Fruit fly (Drosophila melanogaster) whole organism, embryonic: ENCODE measurements around the gene Agxt.
A peak's percentile ranks its signal among the peaks of the same experiment; 100 is the strongest.

ENCODE experiments used
- Abd-B ChIP-seq: fragments of 200-800 bp; sonication (Bioruptor generic); optimal IDR thresholded peaks from 2 replicates; lab custom pipeline; 2018; ENCODE audit warnings: missing biosample characterization, mild to moderate bottlenecking, missing genetic modification characterization, moderate library complexity
- CG10431 ChIP-seq: fragments of 200-800 bp; sonication (Bioruptor generic); optimal IDR thresholded peaks from 3 replicates; lab custom pipeline; 2018; ENCODE audit warnings: missing biosample characterization, mild to moderate bottlenecking, missing genetic modification characterization
- CG10979 ChIP-seq: fragments of 200-800 bp; sonication (Bioruptor generic); optimal IDR thresholded peaks from 2 replicates; lab custom pipeline; 2018; ENCODE audit warnings: missing biosample characterization, mild to moderate bottlenecking, missing genetic modification characterization, moderate library complexity
- CG11456 ChIP-seq: fragments of 200-800 bp; sonication (Bioruptor generic); IDR thresholded peaks from 3 replicates; pipeline ENCODE4 v1.3.6; 2022; ENCODE audit warnings: missing biosample characterization, missing genetic modification characterization
- CG11504 ChIP-seq: fragments of 200-800 bp; sonication (Bioruptor generic); optimal IDR thresholded peaks from 3 replicates; lab custom pipeline; 2019; ENCODE audit warnings: missing biosample characterization, mild to moderate bottlenecking, missing genetic modification characterization, moderate library complexity
- CG12155 ChIP-seq: fragments of 200-800 bp; sonication (Bioruptor generic); optimal IDR thresholded peaks from 3 replicates; lab custom pipeline; 2016; ENCODE audit warnings: missing biosample characterization, missing genetic modification characterization
- CG13894 ChIP-seq: fragments of 200-800 bp; sonication (Bioruptor generic); optimal IDR thresholded peaks from 3 replicates; lab custom pipeline; 2018; ENCODE audit warnings: missing biosample characterization, mild to moderate bottlenecking, missing genetic modification characterization, moderate library complexity
- CG14965 ChIP-seq: fragments of 200-800 bp; sonication (Bioruptor generic); optimal IDR thresholded peaks from 2 replicates; lab custom pipeline; 2016; ENCODE audit warnings: missing biosample characterization, missing genetic modification characterization, borderline replicate concordance
- CG17829 ChIP-seq: fragments of 200-800 bp; optimal IDR thresholded peaks from 2 replicates; lab custom pipeline; 2019; ENCODE audit warnings: missing biosample characterization, mild to moderate bottlenecking, missing genetic modification characterization, moderate library complexity
- CG30020 ChIP-seq: fragments of 200-800 bp; optimal IDR thresholded peaks from 2 replicates; lab custom pipeline; 2019; ENCODE audit warnings: missing biosample characterization, mild to moderate bottlenecking, missing genetic modification characterization, moderate library complexity
- CG3163 ChIP-seq: fragments of 200-800 bp; sonication (Bioruptor generic); optimal IDR thresholded peaks from 3 replicates; lab custom pipeline; 2016; ENCODE audit warnings: missing biosample characterization, missing genetic modification characterization
- CG3407 ChIP-seq: fragments of 200-800 bp; sonication (Bioruptor generic); optimal IDR thresholded peaks from 2 replicates; lab custom pipeline; 2018; ENCODE audit warnings: missing biosample characterization, mild to moderate bottlenecking, missing genetic modification characterization
- CG4328 ChIP-seq: fragments of 200-800 bp; sonication (Bioruptor generic); optimal IDR thresholded peaks from 3 replicates; lab custom pipeline; 2017; ENCODE audit warnings: missing biosample characterization, missing genetic modification reagents, missing genetic modification characterization
- CG6175 ChIP-seq: fragments of 200-800 bp; sonication (Bioruptor generic); IDR thresholded peaks from 3 replicates; pipeline ENCODE4 v1.3.6; 2022; ENCODE audit warnings: missing biosample characterization, missing genetic modification characterization
- CG8388 ChIP-seq: fragments of 200-800 bp; sonication (Bioruptor generic); optimal IDR thresholded peaks from 2 replicates; lab custom pipeline; 2019; ENCODE audit warnings: missing biosample characterization, mild to moderate bottlenecking, missing genetic modification characterization, moderate library complexity
- CoRest ChIP-seq: fragments of 200-800 bp; sonication (Bioruptor generic); optimal IDR thresholded peaks from 3 replicates; lab custom pipeline; 2018; ENCODE audit warnings: missing biosample characterization, mild to moderate bottlenecking, missing genetic modification characterization, moderate library complexity
- Drgx ChIP-seq: fragments of 200-800 bp; sonication (Bioruptor generic); IDR thresholded peaks from 2 replicates; pipeline ENCODE4 v1.3.6; 2022; ENCODE audit warnings: missing biosample characterization, missing genetic modification characterization
- E2f2 ChIP-seq: fragments of 200-800 bp; sonication (Bioruptor generic); IDR thresholded peaks from 2 replicates; pipeline ENCODE4 v1.3.6; 2022; ENCODE audit warnings: missing biosample characterization, missing genetic modification characterization
- Fer1 ChIP-seq: fragments of 200-800 bp; sonication (Bioruptor generic); optimal IDR thresholded peaks from 2 replicates; lab custom pipeline; 2017; ENCODE audit warnings: missing biosample characterization, mild to moderate bottlenecking, missing genetic modification characterization
- Fer2 ChIP-seq: fragments of 200-800 bp; sonication (Bioruptor generic); optimal IDR thresholded peaks from 2 replicates; lab custom pipeline; 2018; ENCODE audit warnings: missing biosample characterization, mild to moderate bottlenecking, missing genetic modification characterization, moderate library complexity
- Fer3 ChIP-seq: fragments of 200-800 bp; sonication (Bioruptor generic); optimal IDR thresholded peaks from 2 replicates; lab custom pipeline; 2018; ENCODE audit warnings: missing biosample characterization, mild to moderate bottlenecking, missing genetic modification characterization, moderate library complexity
- Hmx ChIP-seq: fragments of 200-800 bp; sonication (Bioruptor generic); optimal IDR thresholded peaks from 2 replicates; lab custom pipeline; 2016; ENCODE audit warnings: missing biosample characterization, missing genetic modification characterization
- Max ChIP-seq: fragments of 200-800 bp; sonication (Bioruptor generic); optimal IDR thresholded peaks from 2 replicates; lab custom pipeline; 2016; ENCODE audit warnings: missing biosample characterization, mild to moderate bottlenecking, missing genetic modification characterization
- Mrtf ChIP-seq: fragments of 200-800 bp; sonication (Bioruptor generic); IDR thresholded peaks from 3 replicates; pipeline ENCODE4 v1.3.6; 2022; ENCODE audit warnings: missing biosample characterization, missing genetic modification characterization
- Six4 ChIP-seq: fragments of 200-800 bp; sonication (Bioruptor generic); optimal IDR thresholded peaks from 2 replicates; lab custom pipeline; 2016; ENCODE audit warnings: missing biosample characterization, missing genetic modification characterization
- Stat92E ChIP-seq, 3 experiments: fragments of >200 bp in 2 of 3; fragments of 200-800 bp in 1 of 3; sonication (Bioruptor generic) in 1 of 3; optimal IDR thresholded peaks; 2 replicates each; lab custom pipeline; 2017 to 2019; ENCODE audit warnings: missing biosample characterization in 3 of 3, missing genetic modification characterization in 3 of 3, mild to moderate bottlenecking in 1 of 3, moderate library complexity in 1 of 3
- Trl ChIP-seq, 3 experiments: fragments of >200 bp in 2 of 3; fragments of 200-800 bp in 1 of 3; sonication (Bioruptor generic) in 1 of 3; optimal IDR thresholded peaks; 2 replicates in 1 of 3; 3 replicates in 2 of 3; lab custom pipeline; 2016 to 2017; ENCODE audit warnings: missing biosample characterization in 1 of 3, missing genetic modification characterization in 1 of 3
- aop ChIP-seq: fragments of 200-800 bp; sonication (Bioruptor generic); IDR thresholded peaks from 2 replicates; pipeline ENCODE4 v1.3.6; 2022; ENCODE audit warnings: missing biosample characterization, missing genetic modification characterization
- ato ChIP-seq: fragments of 200-800 bp; sonication (Bioruptor generic); IDR thresholded peaks from 2 replicates; pipeline ENCODE4 v1.3.6; 2022; ENCODE audit warnings: missing biosample characterization, missing genetic modification characterization; ENCODE audit not compliant: partially characterized antibody
- crc ChIP-seq: fragments of 200-800 bp; sonication (Bioruptor generic); optimal IDR thresholded peaks from 2 replicates; lab custom pipeline; 2016; ENCODE audit warnings: missing biosample characterization, missing genetic modification characterization
- crol ChIP-seq: fragments of 200-800 bp; sonication (Bioruptor generic); IDR thresholded peaks from 2 replicates; pipeline ENCODE4 v1.3.6; 2022; ENCODE audit warnings: missing biosample characterization, missing genetic modification characterization
- dm ChIP-seq: fragments of 200-800 bp; sonication (Bioruptor generic); optimal IDR thresholded peaks from 3 replicates; lab custom pipeline; 2016; ENCODE audit warnings: missing biosample characterization, missing genetic modification characterization
- ewg ChIP-seq: fragments of 200-800 bp; sonication (Bioruptor generic); optimal IDR thresholded peaks from 3 replicates; lab custom pipeline; 2017; ENCODE audit warnings: mild to moderate bottlenecking, missing biosample characterization, missing genetic modification reagents, missing genetic modification characterization
- grau ChIP-seq: fragments of 200-800 bp; optimal IDR thresholded peaks from 3 replicates; lab custom pipeline; 2019; ENCODE audit warnings: missing biosample characterization, mild to moderate bottlenecking, missing genetic modification characterization, moderate library complexity
- gsb ChIP-seq: fragments of 200-800 bp; sonication (Bioruptor generic); IDR thresholded peaks from 2 replicates; pipeline ENCODE4 v1.3.6; 2022; ENCODE audit warnings: missing biosample characterization, missing genetic modification characterization
- h ChIP-seq: fragments of >200 bp; optimal IDR thresholded peaks from 2 replicates; lab custom pipeline; 2017
- ind ChIP-seq: fragments of 200-800 bp; sonication (Bioruptor generic); optimal IDR thresholded peaks from 3 replicates; lab custom pipeline; 2016; ENCODE audit warnings: missing biosample characterization, missing genetic modification characterization
- insv ChIP-seq, 2 experiments: fragments of 200-800 bp; sonication (Bioruptor generic); optimal IDR thresholded peaks; 3 replicates each; lab custom pipeline; 2016 to 2018; ENCODE audit warnings: missing biosample characterization in 2 of 2, missing genetic modification characterization in 2 of 2
- jumu ChIP-seq: fragments of 200-800 bp; sonication (Bioruptor generic); optimal IDR thresholded peaks from 3 replicates; lab custom pipeline; 2016; ENCODE audit warnings: missing biosample characterization, missing genetic modification characterization
- ken ChIP-seq: fragments of 200-800 bp; sonication (Bioruptor generic); IDR thresholded peaks from 3 replicates; pipeline ENCODE4 v1.3.6; 2022; ENCODE audit warnings: missing biosample characterization, missing genetic modification characterization
- klu ChIP-seq: fragments of 200-800 bp; sonication (Bioruptor generic); IDR thresholded peaks from 2 replicates; pipeline ENCODE4 v1.3.6; 2022; ENCODE audit warnings: missing biosample characterization, missing genetic modification characterization
- lmd ChIP-seq: fragments of 200-800 bp; sonication (Bioruptor generic); IDR thresholded peaks from 2 replicates; pipeline ENCODE4 v1.3.6; 2022; ENCODE audit warnings: missing biosample characterization, missing genetic modification characterization
- nerfin-2 ChIP-seq: fragments of 200-800 bp; sonication (Bioruptor generic); IDR thresholded peaks from 2 replicates; pipeline ENCODE4 v1.3.6; 2022; ENCODE audit warnings: missing biosample characterization, missing genetic modification characterization; ENCODE audit not compliant: partially characterized antibody
- pfk ChIP-seq: fragments of 200-800 bp; sonication (Bioruptor generic); optimal IDR thresholded peaks from 2 replicates; lab custom pipeline; 2018; ENCODE audit warnings: missing biosample characterization, mild to moderate bottlenecking, missing genetic modification characterization, moderate library complexity
- pzg ChIP-seq: fragments of 200-800 bp; sonication (Bioruptor generic); optimal IDR thresholded peaks from 3 replicates; lab custom pipeline; 2018; ENCODE audit warnings: missing biosample characterization, mild to moderate bottlenecking, missing genetic modification characterization, moderate library complexity
- rib ChIP-seq: fragments of 200-800 bp; sonication (Bioruptor generic); IDR thresholded peaks from 2 replicates; pipeline ENCODE4 v1.3.6; 2022; ENCODE audit warnings: missing biosample characterization, missing genetic modification characterization
- seq ChIP-seq: fragments of 200-800 bp; sonication (Bioruptor generic); IDR thresholded peaks from 2 replicates; pipeline ENCODE4 v1.3.6; 2022; ENCODE audit warnings: missing biosample characterization, missing genetic modification characterization
- sisA ChIP-seq: fragments of 200-800 bp; sonication (Bioruptor generic); IDR thresholded peaks from 2 replicates; pipeline ENCODE4 v1.3.6; 2022; ENCODE audit warnings: missing biosample characterization, missing genetic modification characterization
- slbo ChIP-seq: fragments of 200-800 bp; sonication (Bioruptor generic); IDR thresholded peaks from 2 replicates; pipeline ENCODE4 v1.3.6; 2022; ENCODE audit warnings: missing biosample characterization, missing genetic modification characterization
- vnd ChIP-seq: fragments of 200-800 bp; sonication (Bioruptor generic); IDR thresholded peaks from 3 replicates; pipeline ENCODE4 v1.3.6; 2022; ENCODE audit warnings: missing biosample characterization, missing genetic modification characterization; ENCODE audit not compliant: partially characterized antibody
- wdn ChIP-seq: fragments of 200-800 bp; sonication (Bioruptor generic); IDR thresholded peaks from 2 replicates; pipeline ENCODE4 v1.3.6; 2022; ENCODE audit warnings: missing biosample characterization, missing genetic modification characterization

Gene Agxt

DNA sequence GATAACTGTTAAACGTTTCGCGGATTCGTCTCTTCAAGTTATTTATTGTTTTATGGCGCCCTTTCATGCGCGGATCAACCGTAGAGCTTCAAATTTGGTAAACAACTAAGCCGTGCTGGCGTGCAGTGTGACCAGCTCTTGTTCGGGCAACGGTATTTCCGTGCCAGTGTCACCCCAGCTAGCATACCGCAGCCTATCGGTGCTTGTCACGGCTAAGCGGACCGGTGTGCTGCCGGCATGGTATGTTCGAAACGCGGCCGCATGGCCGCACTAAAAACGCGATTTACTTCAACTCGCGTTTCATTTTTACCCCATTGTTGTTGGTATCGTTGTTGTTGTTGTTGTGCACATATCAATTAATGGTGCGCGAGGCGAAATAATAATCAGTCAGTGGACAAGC lies 4.5 kb upstream of the Agxt start, which contains the start of the genes CG42340 and CG3918 (continued):
- TF ChIP-seq aop (GFP tag; lab: Robert Waterston, UW) = no peak
- no peak for TF ChIP-seq rib
- TF ChIP-seq insv (GFP tag; optimal IDR thresholded peaks at IDR 0.05; lab: Kevin White, UChicago) = peak in 1 of 2 experiments; percentile 85
- TF ChIP-seq ind (GFP tag; lab: Kevin White, UChicago) = no peak
- no peak for TF ChIP-seq Max
- TF ChIP-seq CG10979 (tag; lab: Kevin White, UChicago) = peak; percentile 9
- TF ChIP-seq klu (GFP tag; lab: Robert Waterston, UW) = no peak
- no peak for TF ChIP-seq CG6175 (GFP tag; lab: Robert Waterston, UW)
- no peak for TF ChIP-seq CG3163 (GFP tag; lab: Kevin White, UChicago)
- no peak for TF ChIP-seq wdn
- no peak for TF ChIP-seq vnd (GFP tag; lab: Robert Waterston, UW)
- no peak for TF ChIP-seq CG11504
- TF ChIP-seq CG30020 (tag; lab: Kevin White, UChicago) = peak; percentile 26
- TF ChIP-seq grau = peak; percentile 43
- TF ChIP-seq CG11456 (GFP tag; lab: Robert Waterston, UW) = peak; percentile 53; the same call in 1 of the 3 replicates
- TF ChIP-seq ken (GFP tag; lab: Robert Waterston, UW) = 0 out of 3 replicates have a peak, but pooled peaks have one; percentile 9
- TF ChIP-seq Trl (optimal IDR thresholded peaks at IDR 0.05; lab: Kevin White, UChicago) = no peak
- TF ChIP-seq Trl (GFP tag; optimal IDR thresholded peaks at IDR 0.05; lab: Kevin White, UChicago) = no peak
- no peak for TF ChIP-seq Fer3
- TF ChIP-seq CG3407 = no peak
- no peak for TF ChIP-seq gsb (GFP tag; lab: Robert Waterston, UW)
- TF ChIP-seq CoRest (tag; lab: Kevin White, UChicago) = peak; percentile 45
- TF ChIP-seq ato = peak; percentile 8; the same call in 1 of the 2 replicates
- peak; percentile 100 for TF ChIP-seq pzg (GFP tag; lab: Kevin White, UChicago)
- TF ChIP-seq E2f2 (GFP tag; lab: Robert Waterston, UW) = peak; percentile 89
- TF ChIP-seq ewg (GFP tag; lab: Kevin White, UChicago) = peak; percentile 44
- no peak for TF ChIP-seq Hmx (GFP tag; lab: Kevin White, UChicago)
- peak; percentile 38 for TF ChIP-seq Fer1 (GFP tag; lab: Kevin White, UChicago)
- TF ChIP-seq crc (GFP tag; lab: Kevin White, UChicago) = no peak
- peak; percentile 41 for TF ChIP-seq CG17829 (tag; lab: Kevin White, UChicago)
- no peak for TF ChIP-seq nerfin-2 (GFP tag; lab: Robert Waterston, UW)
- peak; percentile 33 for TF ChIP-seq CG13894 (tag; lab: Kevin White, UChicago)
- TF ChIP-seq CG14965 (GFP tag; lab: Kevin White, UChicago) = no peak
- no peak for TF ChIP-seq Six4 (GFP tag; lab: Kevin White, UChicago)
- TF ChIP-seq Abd-B = peak; percentile 22
- TF ChIP-seq dm (GFP tag; lab: Kevin White, UChicago) = peak; percentile 80
- peak in 1 of 3 experiments; percentile 25 for TF ChIP-seq Stat92E (GFP tag; optimal IDR thresholded peaks at IDR 0.05; lab: Kevin White, UChicago)
- TF ChIP-seq pfk (GFP tag; lab: Kevin White, UChicago) = peak; percentile 10
- no peak for TF ChIP-seq Fer2 (tag; lab: Kevin White, UChicago)
- TF ChIP-seq seq (GFP tag; lab: Robert Waterston, UW) = no peak
- TF ChIP-seq CG4328 = no peak
- no peak; the same call in 1 of the 2 replicates for TF ChIP-seq sisA (GFP tag; lab: Robert Waterston, UW)
- no peak for TF ChIP-seq Mrtf
- no peak for TF ChIP-seq crol (GFP tag; lab: Robert Waterston, UW)
- no peak for TF ChIP-seq lmd (GFP tag; lab: Robert Waterston, UW)
- TF ChIP-seq CG10431 (GFP tag; lab: Kevin White, UChicago) = no peak
- no peak for TF ChIP-seq CG12155
- TF ChIP-seq h (lab: Kevin White, UChicago) = no peak
- no peak for TF ChIP-seq CG8388 (GFP tag; lab: Kevin White, UChicago)
- TF ChIP-seq jumu (GFP tag; lab: Kevin White, UChicago) = peak; percentile 44
- TF ChIP-seq slbo (GFP tag; lab: Robert Waterston, UW) = peak; percentile 25; the same call in 1 of the 2 replicates
- TF ChIP-seq Drgx = no peak
